Worm (Caenorhabditis elegans) whole organism, midembryonic: ENCODE data around the gene oac-21.
"Not testable (repeated sequence)": the region's sequence is repeated elsewhere in the genome, so short reads cannot be mapped to it uniquely, and the experiment has no call there.

Experiments used
- T22C8.4 ChIP-seq: fragments of 200-800 bp; sonication (Bioruptor generic); IDR thresholded peaks from 2 replicates; pipeline ENCODE4 v1.3.6; 2022; ENCODE audit warnings: missing genetic modification characterization, missing compliant biosample characterization
- cog-1 ChIP-seq: sonication (generic microtip); optimal IDR thresholded peaks from 2 replicates; lab custom pipeline; 2016; ENCODE audit warnings: missing genetic modification characterization, missing compliant biosample characterization
- flt-1 ChIP-seq: fragments of 200-800 bp; sonication (Bioruptor generic); IDR thresholded peaks from 2 replicates; pipeline ENCODE4 v1.3.6; 2022; ENCODE audit warnings: missing genetic modification characterization, missing compliant biosample characterization
- klf-2 ChIP-seq: fragments of 200-800 bp; sonication (Bioruptor generic); conservative IDR thresholded peaks from 2 replicates; pipeline ENCODE4 v1.3.6; 2022; ENCODE audit warnings: missing genetic modification reagents, missing genetic modification characterization, missing compliant biosample characterization
- med-1 ChIP-seq: sonication (generic microtip); optimal IDR thresholded peaks from 2 replicates; lab custom pipeline; 2017; ENCODE audit warnings: missing genetic modification characterization, mild to moderate bottlenecking, missing compliant biosample characterization, antibody characterized with exemption, missing genetic modification reagents; ENCODE audit not compliant: insufficient read depth
- ref-1 ChIP-seq: fragments of 200-800 bp; sonication (Bioruptor generic); conservative IDR thresholded peaks from 2 replicates; pipeline ENCODE4 v1.3.6; 2022; ENCODE audit warnings: missing genetic modification reagents, missing genetic modification characterization, missing compliant biosample characterization
- tab-1 ChIP-seq: fragments of 200-800 bp; sonication (Bioruptor generic); IDR thresholded peaks from 2 replicates; pipeline ENCODE4 v1.3.6; 2022; ENCODE audit warnings: missing genetic modification characterization, missing compliant biosample characterization
- ztf-23 ChIP-seq: fragments of 200-800 bp; sonication (Bioruptor generic); IDR thresholded peaks from 2 replicates; pipeline ENCODE4 v1.3.6; 2022; ENCODE audit warnings: missing genetic modification reagents, missing genetic modification characterization, missing compliant biosample characterization
- ztf-29 ChIP-seq: fragments of 200-800 bp; sonication (Bioruptor generic); IDR thresholded peaks from 2 replicates; pipeline ENCODE4 v1.3.6; 2022; ENCODE audit warnings: missing genetic modification reagents, missing genetic modification characterization, missing compliant biosample characterization

oac-21 gene

ce11 chrIV:3907506-3908188 is 18.6 kb downstream of the oac-21 start, which contains the start of the genes F56D6.22 and F56D6.12:
Gene F56D6.22, minus strand, starts transcription at chrIV:3907606.
Gene F56D6.12, plus strand, starts transcription at chrIV:3908138.
- TF ChIP-seq tab-1 (GFP tag; lab: Robert Waterston, UW), result no peak
- TF ChIP-seq cog-1, result no peak
- no peak for TF ChIP-seq ztf-23
- no peak for TF ChIP-seq ztf-29 (GFP tag; lab: Robert Waterston, UW)
- no peak for TF ChIP-seq flt-1 (GFP tag; lab: Robert Waterston, UW)
- no peak for TF ChIP-seq klf-2 (GFP tag; lab: Robert Waterston, UW)
- no peak for TF ChIP-seq med-1 (GFP tag; lab: Kevin White, UChicago)
- no peak for TF ChIP-seq T22C8.4
- no peak for TF ChIP-seq ref-1 (GFP tag; lab: Robert Waterston, UW)

ce11 chrIV:3909114-3909513 is 20.1 kb downstream of the oac-21 start, which contains the start of gene F56D6.13:
Gene F56D6.13, plus strand, starts transcription at chrIV:3909414.
- TF ChIP-seq ref-1 (GFP tag; lab: Robert Waterston, UW) (no peak), flt-1 (GFP tag; lab: Robert Waterston, UW) (no peak), klf-2 (GFP tag; lab: Robert Waterston, UW) (no peak), ztf-23 (no peak), med-1 (GFP tag; lab: Kevin White, UChicago) (no peak), cog-1 (no peak), T22C8.4 (no peak), ztf-29 (GFP tag; lab: Robert Waterston, UW) (no peak)

- not testable (repeated sequence) for TF ChIP-seq T22C8.4; klf-2 (GFP tag; lab: Robert Waterston, UW); ztf-29 (GFP tag; lab: Robert Waterston, UW)
Observed at ce11 chrIV:3911848-3912247, 22.8 kb downstream of the oac-21 start, which contains the start of gene F56D6.18. Gene F56D6.18, minus strand, starts transcription at chrIV:3911948.

ce11 chrIV:3912598-3912997 is 23.5 kb downstream of the oac-21 start, which contains the start of gene F56D6.20:
Gene F56D6.20, plus strand, starts transcription at chrIV:3912898.
- TF ChIP-seq tab-1 (GFP tag; lab: Robert Waterston, UW), result no peak
- TF ChIP-seq cog-1, result no peak
- no peak for TF ChIP-seq T22C8.4
- TF ChIP-seq med-1 (GFP tag; lab: Kevin White, UChicago), result no peak
- no peak for TF ChIP-seq klf-2 (GFP tag; lab: Robert Waterston, UW)
- TF ChIP-seq ztf-29 (GFP tag; lab: Robert Waterston, UW), result no peak
- no peak for TF ChIP-seq ztf-23
- TF ChIP-seq flt-1 (GFP tag; lab: Robert Waterston, UW), result no peak
- no peak for TF ChIP-seq ref-1 (GFP tag; lab: Robert Waterston, UW)

ce11 chrIV:3914462-3914861 is 25.4 kb downstream of the oac-21 start, which contains the start of gene F56D6.19:
Gene F56D6.19, plus strand, starts transcription at chrIV:3914762.
- TF ChIP-seq ref-1 (GFP tag; lab: Robert Waterston, UW), result no peak
- no peak for TF ChIP-seq tab-1 (GFP tag; lab: Robert Waterston, UW)
- TF ChIP-seq ztf-23, result no peak
- TF ChIP-seq med-1 (GFP tag; lab: Kevin White, UChicago), result no peak

- no peak for TF ChIP-seq cog-1
- TF ChIP-seq klf-2 (GFP tag; lab: Robert Waterston, UW), result no peak
- no peak for TF ChIP-seq ztf-23
Observed at ce11 chrIV:3915296-3915695, 26.2 kb downstream of the oac-21 start, which contains the start of gene srz-20. Gene srz-20, plus strand, starts transcription at chrIV:3915596.

- no peak for TF ChIP-seq flt-1 (GFP tag; lab: Robert Waterston, UW)
- TF ChIP-seq klf-2 (GFP tag; lab: Robert Waterston, UW), result no peak
- TF ChIP-seq ref-1 (GFP tag; lab: Robert Waterston, UW), result no peak
- TF ChIP-seq T22C8.4, result no peak
- no peak for TF ChIP-seq ztf-29 (GFP tag; lab: Robert Waterston, UW)
- TF ChIP-seq cog-1, result no peak
- no peak for TF ChIP-seq med-1 (GFP tag; lab: Kevin White, UChicago)
- no peak for TF ChIP-seq tab-1 (GFP tag; lab: Robert Waterston, UW)
- TF ChIP-seq ztf-23, result no peak
Observed at ce11 chrIV:3917405-3917804, 28.3 kb downstream of the oac-21 start, which contains the start of gene F56D6.14. Gene F56D6.14, plus strand, starts transcription at chrIV:3917705.

ce11 chrIV:3918160-3918559 is 29.1 kb downstream of the oac-21 start, which contains the start of gene F56D6.23:
Gene F56D6.23, plus strand, starts transcription at chrIV:3918460.
- no peak for TF ChIP-seq ref-1 (GFP tag; lab: Robert Waterston, UW)
- no peak for TF ChIP-seq cog-1
- no peak for TF ChIP-seq klf-2 (GFP tag; lab: Robert Waterston, UW)
- TF ChIP-seq med-1 (GFP tag; lab: Kevin White, UChicago), result no peak
- TF ChIP-seq ztf-29 (GFP tag; lab: Robert Waterston, UW), result no peak
- TF ChIP-seq tab-1 (GFP tag; lab: Robert Waterston, UW), result no peak
- TF ChIP-seq T22C8.4, result no peak
- no peak for TF ChIP-seq flt-1 (GFP tag; lab: Robert Waterston, UW)
- TF ChIP-seq ztf-23, result no peak

ce11 chrIV:3919506-3919905 is 30.4 kb downstream of the oac-21 start, which contains the start of gene srz-19:
Gene srz-19, plus strand, starts transcription at chrIV:3919806.
- TF ChIP-seq med-1 (GFP tag; lab: Kevin White, UChicago) (no peak), flt-1 (GFP tag; lab: Robert Waterston, UW) (no peak), ztf-29 (GFP tag; lab: Robert Waterston, UW) (no peak), ref-1 (GFP tag; lab: Robert Waterston, UW) (no peak), ztf-23 (no peak), T22C8.4 (no peak), klf-2 (GFP tag; lab: Robert Waterston, UW) (no peak), tab-1 (GFP tag; lab: Robert Waterston, UW) (no peak), cog-1 (no peak)
